Fruit fly (Drosophila melanogaster) whole organism, prepupa: ENCODE measurements around the gene Rab14.

Experiments used
- Blimp-1 ChIP-seq: fragments of 200-800 bp; sonication (Bioruptor generic); optimal IDR thresholded peaks from 3 replicates; lab custom pipeline; 2017; ENCODE audit warnings: missing biosample characterization, missing genetic modification characterization, mild to moderate bottlenecking, moderate library complexity, missing genetic modification reagents
- CG10631 ChIP-seq: fragments of 200-800 bp; sonication (Bioruptor generic); optimal IDR thresholded peaks from 2 replicates; lab custom pipeline; 2016; ENCODE audit warnings: missing biosample characterization, missing genetic modification characterization
- CG10669 ChIP-seq: fragments of 200-800 bp; sonication (Bioruptor generic); optimal IDR thresholded peaks from 3 replicates; lab custom pipeline; 2018; ENCODE audit warnings: missing biosample characterization, mild to moderate bottlenecking, missing genetic modification characterization, moderate library complexity
- CG11762 ChIP-seq: fragments of 200-800 bp; sonication (Bioruptor generic); optimal IDR thresholded peaks from 3 replicates; lab custom pipeline; 2016; ENCODE audit warnings: missing biosample characterization, missing genetic modification characterization; ENCODE audit not compliant: insufficient read depth
- CG11902 ChIP-seq: fragments of 200-800 bp; sonication (Bioruptor generic); optimal IDR thresholded peaks from 3 replicates; lab custom pipeline; 2016; ENCODE audit warnings: missing biosample characterization, missing genetic modification characterization
- CG15336 ChIP-seq: fragments of 200-800 bp; sonication (Bioruptor generic); IDR thresholded peaks from 2 replicates; pipeline ENCODE4 v1.3.6; 2022; ENCODE audit warnings: missing biosample characterization, missing genetic modification characterization
- CG3032 ChIP-seq: fragments of 200-800 bp; optimal IDR thresholded peaks from 2 replicates; lab custom pipeline; 2019; ENCODE audit warnings: missing biosample characterization, mild to moderate bottlenecking, missing genetic modification characterization, moderate library complexity
- CG31627 ChIP-seq: fragments of 200-800 bp; sonication (Bioruptor generic); optimal IDR thresholded peaks from 3 replicates; lab custom pipeline; 2016; ENCODE audit warnings: missing biosample characterization, missing genetic modification characterization
- CG32006 ChIP-seq: fragments of 200-800 bp; sonication (Bioruptor generic); optimal IDR thresholded peaks from 3 replicates; lab custom pipeline; 2017; ENCODE audit warnings: missing biosample characterization, mild to moderate bottlenecking, missing genetic modification characterization
- CG34406 ChIP-seq: fragments of 200-800 bp; sonication (Bioruptor generic); optimal IDR thresholded peaks from 3 replicates; lab custom pipeline; 2016; ENCODE audit warnings: missing biosample characterization, missing genetic modification characterization
- CG3919 ChIP-seq: fragments of 200-800 bp; sonication (Bioruptor generic); optimal IDR thresholded peaks from 3 replicates; lab custom pipeline; 2016; ENCODE audit warnings: missing biosample characterization, missing genetic modification characterization
- CG4318 ChIP-seq: fragments of 200-800 bp; sonication (Bioruptor generic); optimal IDR thresholded peaks from 3 replicates; lab custom pipeline; 2017; ENCODE audit warnings: missing biosample characterization, mild to moderate bottlenecking, missing genetic modification characterization
- CG6163 ChIP-seq: fragments of 200-800 bp; sonication (Bioruptor generic); IDR thresholded peaks from 3 replicates; pipeline ENCODE4 v1.3.6; 2022; ENCODE audit warnings: missing biosample characterization, missing genetic modification characterization
- CG6276 ChIP-seq: fragments of 200-800 bp; sonication (Bioruptor generic); optimal IDR thresholded peaks from 2 replicates; lab custom pipeline; 2017; ENCODE audit warnings: missing biosample characterization, mild to moderate bottlenecking, missing genetic modification characterization
- CG6792 ChIP-seq: fragments of 200-800 bp; sonication (Bioruptor generic); optimal IDR thresholded peaks from 3 replicates; lab custom pipeline; 2016; ENCODE audit warnings: missing biosample characterization, missing genetic modification characterization
- CG6808 ChIP-seq: fragments of 200-800 bp; sonication (Bioruptor generic); optimal IDR thresholded peaks from 3 replicates; lab custom pipeline; 2017; ENCODE audit warnings: missing biosample characterization, missing genetic modification characterization, mild to moderate bottlenecking, moderate library complexity, missing genetic modification reagents
- CG6854 ChIP-seq: fragments of 200-800 bp; sonication (Bioruptor generic); optimal IDR thresholded peaks from 2 replicates; lab custom pipeline; 2017; ENCODE audit warnings: missing biosample characterization, mild to moderate bottlenecking, missing genetic modification characterization
- CG7368 ChIP-seq: fragments of 200-800 bp; sonication (Bioruptor generic); optimal IDR thresholded peaks from 3 replicates; lab custom pipeline; 2016; ENCODE audit warnings: missing biosample characterization, missing genetic modification characterization
- CG8119 ChIP-seq: fragments of 200-800 bp; sonication (Bioruptor generic); IDR thresholded peaks from 3 replicates; pipeline ENCODE4 v1.3.6; 2022; ENCODE audit warnings: missing biosample characterization, missing genetic modification characterization
- CG8319 ChIP-seq: fragments of 200-800 bp; sonication (Bioruptor generic); optimal IDR thresholded peaks from 3 replicates; lab custom pipeline; 2016; ENCODE audit warnings: missing biosample characterization, missing genetic modification characterization
- CG8632 ChIP-seq: fragments of 200-800 bp; sonication (Bioruptor generic); optimal IDR thresholded peaks from 3 replicates; lab custom pipeline; 2016; ENCODE audit warnings: missing biosample characterization, missing genetic modification characterization
- CG9139 ChIP-seq: fragments of 200-800 bp; sonication (Bioruptor generic); optimal IDR thresholded peaks from 3 replicates; lab custom pipeline; 2017; ENCODE audit warnings: missing biosample characterization, mild to moderate bottlenecking, missing genetic modification characterization
- Eip75B ChIP-seq: fragments of 200-800 bp; sonication (Bioruptor generic); optimal IDR thresholded peaks from 3 replicates; lab custom pipeline; 2016; ENCODE audit warnings: missing biosample characterization, missing genetic modification characterization
- Eip78C ChIP-seq: fragments of 200-800 bp; sonication (Bioruptor generic); peaks from one replicate; lab custom pipeline; 2016; ENCODE audit warnings: missing biosample characterization, missing genetic modification characterization
- Eip93F ChIP-seq: fragments of 200-800 bp; sonication (Bioruptor generic); optimal IDR thresholded peaks from 2 replicates; lab custom pipeline; 2016; ENCODE audit warnings: missing biosample characterization, mild to moderate bottlenecking, missing genetic modification characterization
- Ets21C ChIP-seq: fragments of 200-800 bp; sonication (Bioruptor generic); optimal IDR thresholded peaks from 3 replicates; lab custom pipeline; 2016; ENCODE audit warnings: missing biosample characterization, missing genetic modification characterization
- Gug ChIP-seq: fragments of 200-800 bp; sonication (Bioruptor generic); IDR thresholded peaks from 2 replicates; pipeline ENCODE4 v1.3.6; 2022; ENCODE audit warnings: missing biosample characterization, missing genetic modification characterization
- Hr38 ChIP-seq: sonication (Bioruptor generic); optimal IDR thresholded peaks from 2 replicates; lab custom pipeline; 2016; ENCODE audit warnings: missing biosample characterization, missing genetic modification characterization
- Hr39 ChIP-seq: fragments of 200-800 bp; sonication (Bioruptor generic); optimal IDR thresholded peaks from 2 replicates; lab custom pipeline; 2016; ENCODE audit warnings: missing biosample characterization, missing genetic modification characterization
- Met ChIP-seq: fragments of 200-800 bp; sonication (Bioruptor generic); optimal IDR thresholded peaks from 3 replicates; lab custom pipeline; 2016; ENCODE audit warnings: missing biosample characterization, missing genetic modification characterization
- OdsH ChIP-seq: fragments of 200-800 bp; sonication (Bioruptor generic); optimal IDR thresholded peaks from 3 replicates; lab custom pipeline; 2016; ENCODE audit warnings: missing biosample characterization, missing genetic modification characterization
- Sox102F ChIP-seq: fragments of 200-800 bp; sonication (Bioruptor generic); optimal IDR thresholded peaks from 2 replicates; lab custom pipeline; 2016; ENCODE audit warnings: missing biosample characterization, mild to moderate bottlenecking, missing genetic modification characterization
- Sox15 ChIP-seq: fragments of 200-800 bp; sonication (Bioruptor generic); optimal IDR thresholded peaks from 3 replicates; lab custom pipeline; 2016; ENCODE audit warnings: missing biosample characterization, missing genetic modification characterization
- achi ChIP-seq: fragments of 200-800 bp; sonication (Bioruptor generic); optimal IDR thresholded peaks from 3 replicates; lab custom pipeline; 2016; ENCODE audit warnings: missing biosample characterization, missing genetic modification characterization
- acj6 ChIP-seq: fragments of 200-800 bp; sonication (Bioruptor generic); optimal IDR thresholded peaks from 3 replicates; lab custom pipeline; 2016; ENCODE audit warnings: missing biosample characterization, missing genetic modification characterization
- dsx ChIP-seq: fragments of 200-800 bp; optimal IDR thresholded peaks from 3 replicates; lab custom pipeline; 2019; ENCODE audit warnings: missing biosample characterization, mild to moderate bottlenecking, missing genetic modification characterization, moderate library complexity; ENCODE audit not compliant: poor library complexity, severe bottlenecking
- eg ChIP-seq: fragments of 200-800 bp; sonication (Bioruptor generic); IDR thresholded peaks from 3 replicates; pipeline ENCODE4 v1.3.6; 2022; ENCODE audit warnings: missing biosample characterization, missing genetic modification characterization
- esn ChIP-seq: fragments of 200-800 bp; sonication (Bioruptor generic); optimal IDR thresholded peaks from 2 replicates; lab custom pipeline; 2016; ENCODE audit warnings: missing biosample characterization, mild to moderate bottlenecking, missing genetic modification characterization, moderate library complexity
- fd85E ChIP-seq: fragments of 200-800 bp; sonication (Bioruptor generic); optimal IDR thresholded peaks from 3 replicates; lab custom pipeline; 2016; ENCODE audit warnings: missing biosample characterization, missing genetic modification characterization
- fkh ChIP-seq: fragments of 200-800 bp; sonication (Bioruptor generic); optimal IDR thresholded peaks from 3 replicates; lab custom pipeline; 2017; ENCODE audit warnings: missing biosample characterization, mild to moderate bottlenecking, missing genetic modification characterization, moderate library complexity
- lz ChIP-seq: fragments of 200-800 bp; sonication (Bioruptor generic); optimal IDR thresholded peaks from 3 replicates; lab custom pipeline; 2016; ENCODE audit warnings: missing biosample characterization, missing genetic modification characterization
- net ChIP-seq: fragments of 200-800 bp; sonication (Bioruptor generic); optimal IDR thresholded peaks from 3 replicates; lab custom pipeline; 2016; ENCODE audit warnings: missing biosample characterization, missing genetic modification characterization
- salr ChIP-seq, 2 experiments: fragments of 200-800 bp; sonication (Bioruptor generic); optimal IDR thresholded peaks; 3 replicates each; lab custom pipeline; 2016 to 2018; ENCODE audit warnings: missing biosample characterization in 2 of 2, missing genetic modification characterization in 2 of 2, mild to moderate bottlenecking in 1 of 2
- spab ChIP-seq: fragments of 200-800 bp; sonication (Bioruptor generic); optimal IDR thresholded peaks from 2 replicates; lab custom pipeline; 2017; ENCODE audit warnings: missing biosample characterization, mild to moderate bottlenecking, missing genetic modification characterization, missing genetic modification reagents
- ss ChIP-seq, 2 experiments: fragments of 200-800 bp; sonication (Bioruptor generic); optimal IDR thresholded peaks; 2 replicates in 1 of 2; 3 replicates in 1 of 2; lab custom pipeline; 2017 to 2018; ENCODE audit warnings: mild to moderate bottlenecking in 2 of 2, missing biosample characterization in 2 of 2, missing genetic modification characterization in 2 of 2, moderate library complexity in 1 of 2
- svp ChIP-seq: fragments of 200-800 bp; sonication (Bioruptor generic); peaks from one replicate; lab custom pipeline; 2016; ENCODE audit warnings: missing biosample characterization, missing genetic modification characterization
- topi ChIP-seq: fragments of 200-800 bp; sonication (Bioruptor generic); optimal IDR thresholded peaks from 3 replicates; lab custom pipeline; 2016; ENCODE audit warnings: missing biosample characterization, missing genetic modification characterization
- vri ChIP-seq: fragments of 200-800 bp; sonication (Bioruptor generic); optimal IDR thresholded peaks from 3 replicates; lab custom pipeline; 2016; ENCODE audit warnings: missing biosample characterization, mild to moderate bottlenecking, missing genetic modification characterization

The Rab14 gene

DNA sequence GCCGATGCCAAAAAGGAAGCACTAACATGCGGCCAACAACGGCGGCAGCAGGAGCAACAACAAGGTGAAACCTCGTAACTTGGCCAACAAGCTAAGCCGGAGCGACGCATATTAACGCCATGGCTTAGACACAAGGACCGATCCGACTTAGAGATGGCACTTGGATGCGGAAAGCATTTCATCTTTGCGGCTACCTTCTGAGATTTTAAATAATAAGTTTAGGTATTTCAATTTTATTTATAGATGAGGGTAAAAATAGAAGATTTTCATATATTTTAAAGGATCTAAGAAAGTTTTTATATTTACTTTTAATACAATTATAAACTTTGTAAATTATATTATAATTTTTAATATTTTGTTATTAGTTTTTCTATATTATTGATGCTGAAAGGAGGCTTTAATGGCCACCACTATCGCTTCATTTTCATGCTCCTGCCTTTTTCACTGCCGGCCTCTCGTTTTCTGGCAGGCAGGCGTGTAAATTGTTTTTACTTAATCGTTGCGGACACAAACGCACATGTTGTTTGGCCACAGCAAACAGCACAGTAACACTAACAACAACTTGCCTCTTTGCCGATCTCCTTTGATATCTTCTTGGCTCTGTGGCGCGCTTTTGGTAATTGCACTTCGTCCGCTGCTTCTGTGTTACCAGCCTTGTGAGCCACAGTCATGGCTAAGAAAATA lies 11.8 kb downstream of the Rab14 start (continued):
- TF ChIP-seq CG8319 (GFP tag; lab: Kevin White, UChicago), result no peak
- no peak for TF ChIP-seq dsx (GFP tag; lab: Kevin White, UChicago)
- peak; percentile 7 for TF ChIP-seq achi
- no peak for TF ChIP-seq CG34406 (GFP tag; lab: Kevin White, UChicago)
- TF ChIP-seq CG3919 (GFP tag; lab: Kevin White, UChicago), result peak; percentile 51
- no peak for TF ChIP-seq CG7368 (GFP tag; lab: Kevin White, UChicago)
- TF ChIP-seq svp (GFP tag; lab: Kevin White, UChicago), result no peak
- TF ChIP-seq CG8119 (GFP tag; lab: Robert Waterston, UW), result peak; percentile 83
- TF ChIP-seq fd85E (GFP tag; lab: Kevin White, UChicago), result no peak
- no peak for TF ChIP-seq Gug (GFP tag; lab: Robert Waterston, UW)
- TF ChIP-seq CG6808, result no peak
- no peak for TF ChIP-seq CG11762 (GFP tag; lab: Kevin White, UChicago)
- no peak for TF ChIP-seq CG31627 (GFP tag; lab: Kevin White, UChicago)
- TF ChIP-seq CG32006, result peak; percentile 72
- no peak for TF ChIP-seq acj6 (GFP tag; lab: Kevin White, UChicago)
- no peak for TF ChIP-seq CG11902
- no peak for TF ChIP-seq CG10669
- no peak for TF ChIP-seq CG8632
- no peak for TF ChIP-seq spab (GFP tag; lab: Kevin White, UChicago)
- TF ChIP-seq topi (GFP tag; lab: Kevin White, UChicago), result peak; percentile 21
- TF ChIP-seq OdsH, result peak; percentile 38
- no peak for TF ChIP-seq CG9139 (GFP tag; lab: Kevin White, UChicago)

DNA sequence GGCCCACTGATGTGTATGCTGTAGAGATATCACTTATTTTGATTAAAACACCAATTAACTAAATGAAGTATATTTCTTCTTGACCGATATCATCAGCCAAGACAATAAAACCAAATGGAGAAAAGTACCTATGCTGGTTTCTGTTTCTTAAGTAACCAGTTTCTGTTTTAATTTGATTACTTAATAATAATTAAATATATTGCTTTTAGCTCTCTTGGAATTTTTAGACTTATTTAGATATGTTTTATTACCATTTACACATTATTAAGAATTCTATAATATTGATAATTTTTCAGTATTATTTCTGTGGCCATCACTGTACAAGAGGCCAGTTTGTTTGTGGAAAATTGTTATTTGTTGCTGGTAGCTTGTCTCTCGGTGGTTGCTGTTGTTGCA lies 12.3 kb downstream of the Rab14 start:
- TF ChIP-seq vri, result no peak
- peak in 1 of 2 experiments; percentile 77 for TF ChIP-seq salr (GFP tag; optimal IDR thresholded peaks at IDR 0.05; lab: Kevin White, UChicago)
- no peak for TF ChIP-seq Ets21C (GFP tag; lab: Kevin White, UChicago)
- no peak for TF ChIP-seq CG34406 (GFP tag; lab: Kevin White, UChicago)
- peak; percentile 63 for TF ChIP-seq CG10669
- peak; percentile 15 for TF ChIP-seq CG8632
- peak; percentile 71 for TF ChIP-seq CG3032 (tag; lab: Kevin White, UChicago)
- TF ChIP-seq Eip78C (GFP tag; lab: Kevin White, UChicago), result peak; percentile 95
- peak; percentile 47 for TF ChIP-seq CG6792 (GFP tag; lab: Kevin White, UChicago)
- TF ChIP-seq CG3919 (GFP tag; lab: Kevin White, UChicago), result peak; percentile 76
- TF ChIP-seq CG32006, result peak; percentile 67
- TF ChIP-seq svp (GFP tag; lab: Kevin White, UChicago), result peak; percentile 87
- peak; percentile 67; the same call in 1 of the 3 replicates for TF ChIP-seq CG6163 (GFP tag; lab: Robert Waterston, UW)
- TF ChIP-seq Hr38, result no peak
- TF ChIP-seq CG15336 (GFP tag; lab: Robert Waterston, UW), result peak; percentile 18; the same call in 1 of the 2 replicates
- TF ChIP-seq esn (GFP tag; lab: Kevin White, UChicago), result no peak
- TF ChIP-seq Eip75B (GFP tag; lab: Kevin White, UChicago), result peak; percentile 52
- TF ChIP-seq CG6854 (GFP tag; lab: Kevin White, UChicago), result peak; percentile 68
- peak; percentile 9 for TF ChIP-seq lz
- no peak for TF ChIP-seq Eip93F
- peak; percentile 72 to 76 for TF ChIP-seq ss (GFP tag; optimal IDR thresholded peaks at IDR 0.05; lab: Kevin White, UChicago)
- TF ChIP-seq CG10631 (GFP tag; lab: Kevin White, UChicago), result peak; percentile 41
- TF ChIP-seq dsx (GFP tag; lab: Kevin White, UChicago), result peak; percentile 70
- TF ChIP-seq CG6276, result peak; percentile 94
- peak; percentile 22 for TF ChIP-seq Hr39 (GFP tag; lab: Kevin White, UChicago)
- TF ChIP-seq Sox15 (GFP tag; lab: Kevin White, UChicago), result peak; percentile 36
- TF ChIP-seq fd85E (GFP tag; lab: Kevin White, UChicago), result no peak
- TF ChIP-seq net, result peak; percentile 70
- no peak for TF ChIP-seq Sox102F (GFP tag; lab: Kevin White, UChicago)
- TF ChIP-seq Met (GFP tag; lab: Kevin White, UChicago), result peak; percentile 71
- no peak for TF ChIP-seq fkh (GFP tag; lab: Kevin White, UChicago)
- TF ChIP-seq Blimp-1 (GFP tag; lab: Kevin White, UChicago), result peak; percentile 45
- peak; percentile 34 for TF ChIP-seq CG9139 (GFP tag; lab: Kevin White, UChicago)
- peak; percentile 80 for TF ChIP-seq CG6808
- TF ChIP-seq CG11762 (GFP tag; lab: Kevin White, UChicago), result peak; percentile 71
- peak; percentile 75 for TF ChIP-seq eg
- peak; percentile 71 for TF ChIP-seq CG4318 (GFP tag; lab: Kevin White, UChicago)
